Fruit fly (Drosophila melanogaster) ovary, adult (tissue): ENCODE data around the gene MED21.

Source experiments
- CG17801 ChIP-seq: fragments of 200-800 bp; optimal IDR thresholded peaks from 2 replicates; lab custom pipeline; 2019; ENCODE audit warnings: missing biosample characterization, mild to moderate bottlenecking, missing genetic modification characterization, moderate library complexity; ENCODE audit not compliant: partially characterized antibody

Gene MED21

dm6 chr3L:25115899-25116298, at the start of gene MED21:
Gene MED21 (minus strand): TSS chr3L:25115946.
- TF ChIP-seq CG17801 = no peak

- no peak for TF ChIP-seq CG17801
Observed at dm6 chr3L:25150231-25150630, 34.5 kb upstream of the MED21 start.

- TF ChIP-seq CG17801 = no peak
Observed at dm6 chr3L:25121183-25121860, 5.6 kb upstream of the MED21 start.

DNA sequence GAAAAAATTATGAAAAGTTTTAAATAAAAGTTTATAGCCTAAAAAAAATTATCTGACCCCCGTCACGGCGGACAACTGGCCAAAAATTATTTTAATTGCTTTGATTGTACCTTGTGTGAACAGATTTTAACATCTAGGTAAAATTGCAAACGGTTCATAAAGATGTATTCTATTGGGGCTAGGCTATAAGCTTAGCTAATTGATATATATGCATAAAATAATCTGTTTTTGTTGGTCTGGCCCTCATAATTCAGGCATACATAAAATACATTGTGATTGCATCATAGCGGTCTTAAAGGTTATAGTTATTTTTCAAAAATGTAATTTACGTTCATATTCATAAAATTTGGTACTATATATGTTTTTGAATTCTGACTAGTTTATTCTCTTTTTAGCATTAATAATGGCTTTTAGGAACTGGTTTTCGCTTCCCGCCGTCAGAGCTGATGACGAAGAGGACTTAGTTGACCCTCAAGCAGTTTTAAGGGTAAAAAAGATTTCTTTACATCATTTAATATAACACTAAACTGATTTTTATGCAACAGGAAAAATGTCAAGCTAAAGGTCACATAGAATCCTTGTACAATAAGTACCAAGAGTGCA, 4.9 kb upstream of the MED21 start, which contains the start of gene UQCR-11:
Gene UQCR-11, plus strand, starts transcription at position 211 of the 603 bp plus-strand sequence.
- no peak for TF ChIP-seq CG17801

DNA sequence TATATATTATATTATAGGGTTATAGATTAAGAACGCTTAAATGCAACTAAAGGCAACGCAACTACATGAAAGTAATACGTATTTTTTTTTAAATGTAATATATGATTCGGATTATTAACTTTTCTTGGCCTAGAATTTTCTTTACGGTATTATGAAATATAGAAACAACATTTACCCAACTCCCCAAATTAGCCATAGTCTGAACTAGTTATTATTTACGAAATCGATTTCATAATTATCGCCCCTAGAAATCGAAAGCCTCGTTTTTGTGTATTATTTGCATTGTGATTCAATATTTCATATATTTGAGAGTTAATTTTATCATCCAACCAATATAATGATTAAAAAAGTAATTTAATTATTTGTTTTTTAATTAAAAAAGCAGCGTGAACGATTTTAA, 7.0 kb downstream of the MED21 start:
- TF ChIP-seq CG17801 = no peak

DNA sequence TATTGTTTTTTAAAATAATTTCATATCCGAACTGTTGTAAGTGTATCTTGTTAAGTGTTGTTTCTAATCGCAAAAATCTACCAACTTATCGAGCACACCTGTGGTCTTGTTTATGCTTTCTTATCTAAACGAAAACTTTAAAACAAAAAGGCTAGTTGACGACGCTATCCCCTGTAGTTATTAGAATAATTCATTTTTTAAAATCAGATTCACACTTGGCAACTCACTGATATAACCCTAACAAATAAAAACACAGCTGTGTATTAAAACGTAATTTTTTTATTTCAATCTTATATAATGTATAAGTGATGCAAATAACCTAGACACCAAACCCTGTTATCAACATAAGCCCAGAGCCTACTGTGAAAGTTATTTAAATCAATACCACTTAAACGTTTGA, 8.0 kb downstream of the MED21 start:
- no peak for TF ChIP-seq CG17801

DNA sequence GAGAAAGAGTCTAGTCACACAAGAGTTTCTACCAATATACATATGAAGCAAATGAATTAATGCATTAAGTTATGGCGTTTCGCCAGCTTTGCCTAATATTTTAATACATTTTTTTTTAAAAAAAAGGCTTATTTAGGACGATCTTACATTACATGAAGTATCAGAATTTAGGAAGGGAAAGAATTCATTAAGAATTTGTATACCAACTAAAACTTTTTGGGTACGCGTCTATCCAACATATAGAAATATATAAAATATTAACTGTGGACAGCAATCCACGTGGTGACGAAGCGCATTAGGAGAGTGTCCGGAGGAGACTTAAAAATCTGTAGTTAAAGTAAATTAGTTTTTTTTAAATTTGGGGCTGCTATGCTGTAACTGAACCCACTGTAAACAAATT, 8.5 kb downstream of the MED21 start, which contains the start of gene Set1:
Gene Set1, plus strand, starts transcription at position 301 of the 400 bp plus-strand sequence.
- no peak for TF ChIP-seq CG17801
